Fruit fly (Drosophila melanogaster): ENCODE results near the gene CG3777.

- TF ChIP-seq psq (optimal IDR thresholded peaks at IDR 0.05) (no peak), Myc (optimal IDR thresholded peaks at IDR 0.05) (no peak), Sin3A (optimal IDR thresholded peaks at IDR 0.05) (no peak)
Measured at dm6 chrX:399732-400131, 120.2 kb downstream of the CG3777 start.
